Fruit fly (Drosophila melanogaster) whole organism, embryonic: Measurements from ENCODE around the gene CG32772.

Experiments used
- CG10431 ChIP-seq: fragments of 200-800 bp; sonication (Bioruptor generic); optimal IDR thresholded peaks from 3 replicates; lab custom pipeline; 2018; ENCODE audit warnings: missing biosample characterization, mild to moderate bottlenecking, missing genetic modification characterization
- CG12071 ChIP-seq: fragments of 200-800 bp; sonication (Bioruptor generic); optimal IDR thresholded peaks from 3 replicates; lab custom pipeline; 2018; ENCODE audit warnings: missing biosample characterization, mild to moderate bottlenecking, missing genetic modification characterization
- CG12942 ChIP-seq: fragments of 200-800 bp; sonication (Bioruptor generic); optimal IDR thresholded peaks from 3 replicates; lab custom pipeline; 2016; ENCODE audit warnings: missing biosample characterization, missing genetic modification characterization
- CG1602 ChIP-seq: fragments of 200-800 bp; sonication (Bioruptor generic); optimal IDR thresholded peaks from 3 replicates; lab custom pipeline; 2016; ENCODE audit warnings: missing biosample characterization, missing genetic modification characterization
- CG17186 ChIP-seq: fragments of 200-800 bp; sonication (Bioruptor generic); optimal IDR thresholded peaks from 3 replicates; lab custom pipeline; 2017; ENCODE audit warnings: missing biosample characterization, missing genetic modification reagents, missing genetic modification characterization
- CG17912 ChIP-seq: fragments of 200-800 bp; sonication (Bioruptor generic); optimal IDR thresholded peaks from 2 replicates; lab custom pipeline; 2018; ENCODE audit warnings: missing biosample characterization, mild to moderate bottlenecking, missing genetic modification characterization
- CG18764 ChIP-seq: fragments of 200-800 bp; sonication (Bioruptor generic); optimal IDR thresholded peaks from 3 replicates; lab custom pipeline; 2016; ENCODE audit warnings: missing biosample characterization, missing genetic modification characterization
- CG2129 ChIP-seq: fragments of 200-800 bp; sonication (Bioruptor generic); IDR thresholded peaks from 2 replicates; pipeline ENCODE4 v1.3.6; 2022; ENCODE audit warnings: missing biosample characterization, missing genetic modification characterization; ENCODE audit not compliant: partially characterized antibody
- CG33557 ChIP-seq: fragments of 200-800 bp; sonication (Bioruptor generic); optimal IDR thresholded peaks from 2 replicates; lab custom pipeline; 2019; ENCODE audit warnings: missing biosample characterization, mild to moderate bottlenecking, missing genetic modification characterization, moderate library complexity
- CG4404 ChIP-seq: fragments of 200-800 bp; sonication (Bioruptor generic); IDR thresholded peaks from 2 replicates; pipeline ENCODE4 v1.3.6; 2022; ENCODE audit warnings: missing biosample characterization, missing genetic modification characterization
- CG4424 ChIP-seq: fragments of 200-800 bp; sonication (Bioruptor generic); optimal IDR thresholded peaks from 3 replicates; lab custom pipeline; 2016; ENCODE audit warnings: missing biosample characterization, missing genetic modification characterization
- CG4617 ChIP-seq: fragments of 200-800 bp; sonication (Bioruptor generic); optimal IDR thresholded peaks from 3 replicates; lab custom pipeline; 2016; ENCODE audit warnings: missing biosample characterization, missing genetic modification characterization, borderline replicate concordance
- CG6254 ChIP-seq: fragments of 200-800 bp; sonication (Bioruptor generic); optimal IDR thresholded peaks from 3 replicates; lab custom pipeline; 2017; ENCODE audit warnings: mild to moderate bottlenecking, missing biosample characterization, missing genetic modification reagents, missing genetic modification characterization
- CG6813 ChIP-seq: fragments of 200-800 bp; sonication (Bioruptor generic); optimal IDR thresholded peaks from 2 replicates; lab custom pipeline; 2017; ENCODE audit warnings: missing biosample characterization, missing genetic modification characterization, mild to moderate bottlenecking, moderate library complexity, missing genetic modification reagents
- CG7745 ChIP-seq: fragments of 200-800 bp; sonication (Bioruptor generic); optimal IDR thresholded peaks from 2 replicates; lab custom pipeline; 2018; ENCODE audit warnings: missing biosample characterization, mild to moderate bottlenecking, missing genetic modification characterization, moderate library complexity
- CG7786 ChIP-seq: fragments of 200-800 bp; sonication (Bioruptor generic); optimal IDR thresholded peaks from 2 replicates; lab custom pipeline; 2016; ENCODE audit warnings: missing biosample characterization, missing genetic modification characterization
- CG8765 ChIP-seq: fragments of 200-800 bp; sonication (Bioruptor generic); IDR thresholded peaks from 2 replicates; pipeline ENCODE4 v1.3.6; 2022; ENCODE audit warnings: missing biosample characterization, missing genetic modification characterization
- CG9609 ChIP-seq: fragments of 200-800 bp; sonication (Bioruptor generic); optimal IDR thresholded peaks from 3 replicates; lab custom pipeline; 2016; ENCODE audit warnings: missing biosample characterization, missing genetic modification characterization
- D19A ChIP-seq: fragments of 200-800 bp; optimal IDR thresholded peaks from 3 replicates; lab custom pipeline; 2019; ENCODE audit warnings: missing biosample characterization, mild to moderate bottlenecking, missing genetic modification characterization, moderate library complexity
- Doc2 ChIP-seq: fragments of 200-800 bp; sonication (Bioruptor generic); IDR thresholded peaks from 2 replicates; pipeline ENCODE4 v1.3.6; 2022; ENCODE audit warnings: missing biosample characterization, missing genetic modification characterization
- Eip74EF ChIP-seq, 2 experiments: fragments of 200-800 bp in 1 of 2; fragments of >200 bp in 1 of 2; sonication (Bioruptor generic) in 1 of 2; optimal IDR thresholded peaks; 2 replicates each; lab custom pipeline; 2017 to 2019; ENCODE audit warnings: missing biosample characterization in 2 of 2, missing genetic modification characterization in 2 of 2, mild to moderate bottlenecking in 1 of 2, moderate library complexity in 1 of 2
- H15 ChIP-seq: fragments of 200-800 bp; sonication (Bioruptor generic); IDR thresholded peaks from 3 replicates; pipeline ENCODE4 v1.3.6; 2022; ENCODE audit warnings: missing biosample characterization, missing genetic modification characterization
- Hey ChIP-seq: fragments of 200-800 bp; sonication (Bioruptor generic); optimal IDR thresholded peaks from 3 replicates; lab custom pipeline; 2018; ENCODE audit warnings: missing biosample characterization, mild to moderate bottlenecking, missing genetic modification characterization
- HmgD ChIP-seq: fragments of 200-800 bp; sonication (Bioruptor generic); optimal IDR thresholded peaks from 3 replicates; lab custom pipeline; 2016; ENCODE audit warnings: missing biosample characterization, missing genetic modification characterization
- MESR4 ChIP-seq: fragments of 200-800 bp; sonication (Bioruptor generic); optimal IDR thresholded peaks from 2 replicates; lab custom pipeline; 2018; ENCODE audit warnings: missing biosample characterization, mild to moderate bottlenecking, missing genetic modification characterization, moderate library complexity
- Oli ChIP-seq: fragments of 200-800 bp; sonication (Bioruptor generic); optimal IDR thresholded peaks from 2 replicates; lab custom pipeline; 2018; ENCODE audit warnings: missing biosample characterization, mild to moderate bottlenecking, missing genetic modification characterization, moderate library complexity
- Optix ChIP-seq: fragments of 200-800 bp; sonication (Bioruptor generic); IDR thresholded peaks from 3 replicates; pipeline ENCODE4 v1.3.6; 2022; ENCODE audit warnings: missing biosample characterization, missing genetic modification characterization
- PHDP ChIP-seq: fragments of 200-800 bp; sonication (Bioruptor generic); optimal IDR thresholded peaks from 3 replicates; lab custom pipeline; 2018; ENCODE audit warnings: missing biosample characterization, mild to moderate bottlenecking, missing genetic modification characterization, moderate library complexity
- Pdp1 ChIP-seq, 2 experiments: fragments of 200-800 bp; sonication (Bioruptor generic); optimal IDR thresholded peaks; 3 replicates each; lab custom pipeline; 2016; ENCODE audit warnings: missing biosample characterization in 2 of 2, missing genetic modification characterization in 2 of 2, mild to moderate bottlenecking in 1 of 2, moderate library complexity in 1 of 2
- Ravus ChIP-seq: fragments of 200-800 bp; sonication (Bioruptor generic); IDR thresholded peaks from 2 replicates; pipeline ENCODE4 v1.3.6; 2022; ENCODE audit warnings: missing biosample characterization, missing genetic modification characterization
- amos ChIP-seq: fragments of 200-800 bp; sonication (Bioruptor generic); IDR thresholded peaks from 2 replicates; pipeline ENCODE4 v1.3.6; 2022; ENCODE audit warnings: missing biosample characterization, missing genetic modification characterization; ENCODE audit not compliant: partially characterized antibody
- btn ChIP-seq: fragments of 200-800 bp; sonication (Bioruptor generic); optimal IDR thresholded peaks from 2 replicates; lab custom pipeline; 2016; ENCODE audit warnings: missing biosample characterization, missing genetic modification characterization
- cas ChIP-seq: fragments of 200-800 bp; sonication (Bioruptor generic); IDR thresholded peaks from 2 replicates; pipeline ENCODE4 v1.3.6; 2022; ENCODE audit warnings: missing biosample characterization, missing genetic modification characterization
- ci ChIP-seq: fragments of 200-800 bp; sonication (Bioruptor generic); IDR thresholded peaks from 3 replicates; pipeline ENCODE4 v1.3.6; 2022; ENCODE audit warnings: missing biosample characterization, missing genetic modification characterization
- dan ChIP-seq: fragments of 200-800 bp; sonication (Bioruptor generic); IDR thresholded peaks from 2 replicates; pipeline ENCODE4 v1.3.6; 2022; ENCODE audit warnings: missing biosample characterization, missing genetic modification characterization
- hbn ChIP-seq: fragments of 200-800 bp; sonication (Bioruptor generic); IDR thresholded peaks from 2 replicates; pipeline ENCODE4 v1.3.6; 2022; ENCODE audit warnings: missing biosample characterization, missing genetic modification characterization; ENCODE audit not compliant: partially characterized antibody
- lbe ChIP-seq: fragments of 200-800 bp; sonication (Bioruptor generic); optimal IDR thresholded peaks from 2 replicates; lab custom pipeline; 2016; ENCODE audit warnings: missing biosample characterization, mild to moderate bottlenecking, missing genetic modification characterization
- nom ChIP-seq: fragments of 200-800 bp; sonication (Bioruptor generic); optimal IDR thresholded peaks from 2 replicates; lab custom pipeline; 2017; ENCODE audit warnings: missing biosample characterization, missing genetic modification characterization, mild to moderate bottlenecking, moderate library complexity, missing genetic modification reagents
- oc ChIP-seq: fragments of 200-800 bp; sonication (Bioruptor generic); optimal IDR thresholded peaks from 2 replicates; lab custom pipeline; 2018; ENCODE audit warnings: missing biosample characterization, mild to moderate bottlenecking, missing genetic modification characterization, moderate library complexity
- sc ChIP-seq, 3 experiments: fragments of >200 bp in 2 of 3; fragments of 200-800 bp in 1 of 3; sonication (Bioruptor generic) in 1 of 3; optimal IDR thresholded peaks; 2 replicates in 2 of 3; 3 replicates in 1 of 3; lab custom pipeline; 2017; ENCODE audit warnings: mild to moderate bottlenecking in 1 of 3, missing biosample characterization in 1 of 3, missing genetic modification characterization in 1 of 3, missing genetic modification reagents in 1 of 3
- sens ChIP-seq: fragments of 200-800 bp; sonication (Bioruptor generic); peaks from one replicate; lab custom pipeline; 2016; ENCODE audit warnings: missing biosample characterization, missing genetic modification characterization
- sim ChIP-seq: fragments of 200-800 bp; sonication (Bioruptor generic); IDR thresholded peaks from 2 replicates; pipeline ENCODE4 v1.3.6; 2022; ENCODE audit warnings: missing biosample characterization, missing genetic modification characterization
- sna ChIP-seq: fragments of 200-800 bp; sonication (Bioruptor generic); IDR thresholded peaks from 2 replicates; pipeline ENCODE4 v1.3.6; 2022; ENCODE audit warnings: missing biosample characterization, missing genetic modification characterization; ENCODE audit not compliant: partially characterized antibody
- tll ChIP-seq, 2 experiments: fragments of 200-800 bp in 1 of 2; fragments of >200 bp in 1 of 2; sonication (Bioruptor generic) in 1 of 2; optimal IDR thresholded peaks; 2 replicates each; lab custom pipeline; 2017 to 2019; ENCODE audit warnings: missing biosample characterization in 2 of 2, missing genetic modification characterization in 2 of 2, mild to moderate bottlenecking in 1 of 2, moderate library complexity in 1 of 2
- trh ChIP-seq: fragments of 200-800 bp; sonication (Bioruptor generic); optimal IDR thresholded peaks from 2 replicates; lab custom pipeline; 2016; ENCODE audit warnings: missing biosample characterization, missing genetic modification characterization
- ttk ChIP-seq: fragments of 200-800 bp; sonication (Bioruptor generic); IDR thresholded peaks from 2 replicates; pipeline ENCODE4 v2.1.2; 2022; ENCODE audit warnings: missing biosample characterization, missing genetic modification characterization
- vfl ChIP-seq: fragments of 200-800 bp; sonication (Bioruptor generic); optimal IDR thresholded peaks from 2 replicates; lab custom pipeline; 2016; ENCODE audit warnings: missing biosample characterization, missing genetic modification characterization
- wek ChIP-seq: fragments of 200-800 bp; sonication (Bioruptor generic); optimal IDR thresholded peaks from 3 replicates; lab custom pipeline; 2018; ENCODE audit warnings: missing biosample characterization, mild to moderate bottlenecking, missing genetic modification characterization, moderate library complexity
- zf30C ChIP-seq: fragments of 200-800 bp; sonication (Bioruptor generic); optimal IDR thresholded peaks from 3 replicates; lab custom pipeline; 2018; ENCODE audit warnings: missing biosample characterization, mild to moderate bottlenecking, missing genetic modification characterization

Gene CG32772

dm6 chrX:4906573-4906972 lies 2.3 kb upstream of the CG32772 start, which contains the start of gene CG6927 (continued):
- TF ChIP-seq Hey (tag; lab: Kevin White, UChicago) (no peak), CG17912 (no peak), ttk (GFP tag; lab: Robert Waterston, UW) (peak; percentile 92), CG1602 (GFP tag; lab: Kevin White, UChicago) (peak; percentile 65), Oli (tag; lab: Kevin White, UChicago) (peak; percentile 50), CG33557 (GFP tag; lab: Kevin White, UChicago) (no peak), CG6254 (no peak), amos (GFP tag; lab: Robert Waterston, UW) (no peak), CG7745 (tag; lab: Kevin White, UChicago) (no peak), CG18764 (GFP tag; lab: Kevin White, UChicago) (no peak), CG6813 (no peak), CG2129 (no peak), sens (GFP tag; lab: Kevin White, UChicago) (peak; percentile 94), trh (GFP tag; lab: Kevin White, UChicago) (peak; percentile 70), Optix (peak; percentile 64; the same call in 2 of the 3 replicates), CG17186 (GFP tag; lab: Kevin White, UChicago) (peak; percentile 99), lbe (peak; percentile 3), CG12071 (no peak), sna (no peak), MESR4 (no peak), CG4424 (GFP tag; lab: Kevin White, UChicago) (peak; percentile 31), btn (no peak), vfl (GFP tag; lab: Kevin White, UChicago) (no peak), CG4617 (no peak), H15 (GFP tag; lab: Robert Waterston, UW) (peak; percentile 89), PHDP (peak; percentile 66), hbn (GFP tag; lab: Robert Waterston, UW) (no peak), CG4404 (peak; percentile 66), dan (no peak; the same call in 1 of the 2 replicates), D19A (peak; percentile 52), Pdp1 (GFP tag; optimal IDR thresholded peaks at IDR 0.05; lab: Kevin White, UChicago) (peak in 1 of 2 experiments; percentile 79), zf30C (GFP tag; lab: Kevin White, UChicago) (peak; percentile 82), sc (optimal IDR thresholded peaks at IDR 0.05; lab: Kevin White, UChicago) (no peak), sc (GFP tag; optimal IDR thresholded peaks at IDR 0.05; lab: Kevin White, UChicago) (no peak), oc (tag; lab: Kevin White, UChicago) (peak; percentile 4), CG12942 (GFP tag; lab: Kevin White, UChicago) (peak; percentile 44), nom (GFP tag; lab: Kevin White, UChicago) (no peak), ci (peak; percentile 90), wek (GFP tag; lab: Kevin White, UChicago) (no peak), tll (GFP tag; optimal IDR thresholded peaks at IDR 0.05; lab: Kevin White, UChicago) (no peak), cas (GFP tag; lab: Robert Waterston, UW) (peak; percentile 89), CG9609 (GFP tag; lab: Kevin White, UChicago) (no peak), Ravus (GFP tag; lab: Robert Waterston, UW) (peak; percentile 71), Eip74EF (GFP tag; optimal IDR thresholded peaks at IDR 0.05; lab: Kevin White, UChicago) (no peak), HmgD (GFP tag; lab: Kevin White, UChicago) (no peak), Doc2 (GFP tag; lab: Robert Waterston, UW) (no peak), CG8765 (GFP tag; lab: Robert Waterston, UW) (peak; percentile 62), CG10431 (GFP tag; lab: Kevin White, UChicago) (no peak), sim (GFP tag; lab: Robert Waterston, UW) (peak; percentile 67), CG7786 (GFP tag; lab: Kevin White, UChicago) (no peak)
